Fruit fly (Drosophila melanogaster): ENCODE measurements around the gene CG14717.

CG14717 gene

DNA sequence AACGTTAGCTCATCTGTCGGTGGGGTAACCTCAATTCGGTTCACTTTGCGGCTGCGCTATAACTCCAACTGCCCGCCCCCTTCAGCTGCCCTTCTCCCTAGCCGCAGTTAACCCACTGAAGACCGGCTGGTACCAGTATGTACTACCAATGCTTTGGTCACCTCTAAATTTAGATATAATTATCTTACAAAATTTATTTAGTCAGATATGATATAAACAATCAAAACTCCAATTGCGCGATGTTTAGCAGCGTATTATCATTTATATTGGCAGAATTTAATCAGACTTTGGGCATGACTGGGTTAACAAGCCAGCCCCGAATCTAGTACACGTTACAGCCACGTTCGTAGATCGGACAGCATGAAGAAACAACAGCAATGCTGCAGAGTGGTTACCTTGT lies 34.6 kb upstream of the CG14717 start (continued):
- TF ChIP-seq usp (GFP tag; optimal IDR thresholded peaks at IDR 0.05) (no peak), CG11085 (GFP tag; IDR thresholded peaks at IDR 0.05) (no peak), NfI (GFP tag; optimal IDR thresholded peaks at IDR 0.05) (peak; percentile 46), CG8281 (tag; optimal IDR thresholded peaks at IDR 0.05) (no peak), CG9609 (GFP tag; optimal IDR thresholded peaks at IDR 0.05) (no peak), odd (GFP tag; optimal IDR thresholded peaks at IDR 0.05) (peak; percentile 42), gro (GFP tag; optimal IDR thresholded peaks at IDR 0.05) (no peak), Oaz (GFP tag; IDR thresholded peaks at IDR 0.05) (0 out of 2 replicates have a peak, but pooled peaks have one; percentile 34), CG10366 (GFP tag; IDR thresholded peaks at IDR 0.05) (peak; percentile 29; the same call in 1 of the 2 replicates), C15 (GFP tag; IDR thresholded peaks at IDR 0.05) (no peak), hbn (GFP tag; IDR thresholded peaks at IDR 0.05; ENCODE audit: partially characterized antibody) (no peak), CG4820 (GFP tag; optimal IDR thresholded peaks at IDR 0.05) (peak; percentile 30), CG11695 (GFP tag; IDR thresholded peaks at IDR 0.05) (peak; percentile 57; the same call in 1 of the 3 replicates), CG4854 (GFP tag; optimal IDR thresholded peaks at IDR 0.05) (peak; percentile 8), Six4 (GFP tag; optimal IDR thresholded peaks at IDR 0.05) (no peak), mld (GFP tag; IDR thresholded peaks at IDR 0.05; ENCODE audit: partially characterized antibody) (no peak), emc (GFP tag; optimal IDR thresholded peaks at IDR 0.05) (no peak), pan (optimal IDR thresholded peaks at IDR 0.05) (no peak), pan (GFP tag; optimal IDR thresholded peaks at IDR 0.05 in 1 of 2, IDR thresholded peaks at IDR 0.05 in 1 of 2) (peak in 1 of 2 experiments; percentile 53), gsb (GFP tag; IDR thresholded peaks at IDR 0.05) (no peak), CG11247 (GFP tag; IDR thresholded peaks at IDR 0.05) (no peak), CG15479 (GFP tag; optimal IDR thresholded peaks at IDR 0.05) (no peak), Dfd (GFP tag; optimal IDR thresholded peaks at IDR 0.05) (no peak), CG31224 (GFP tag; IDR thresholded peaks at IDR 0.05) (0 out of 2 replicates have a peak, but pooled peaks have one; percentile 18)

DNA sequence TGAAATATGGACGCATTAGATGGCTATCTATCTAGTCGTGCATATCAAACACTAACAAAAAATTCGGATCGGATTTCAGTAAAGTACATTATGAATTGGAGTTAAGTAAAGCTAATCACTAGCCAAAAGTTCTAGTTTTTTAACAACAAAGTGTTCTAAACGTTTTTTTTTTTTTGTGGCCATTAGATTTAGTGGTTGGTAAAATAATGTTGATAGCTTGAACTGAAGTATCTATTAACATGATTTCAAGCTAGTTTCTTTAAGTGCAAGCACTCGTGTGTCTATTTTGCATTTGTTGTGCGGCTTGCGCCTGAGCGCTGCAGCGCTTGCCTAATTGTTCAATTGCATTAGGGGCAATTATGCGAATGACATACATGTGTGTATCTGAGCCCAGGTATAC lies 33.7 kb upstream of the CG14717 start:
- TF ChIP-seq psq (GFP tag; optimal IDR thresholded peaks at IDR 0.05) (no peak), Sry-δ (GFP tag; optimal IDR thresholded peaks at IDR 0.05) (no peak), sna (GFP tag; IDR thresholded peaks at IDR 0.05; ENCODE audit: partially characterized antibody) (no peak), bsh (GFP tag; optimal IDR thresholded peaks at IDR 0.05) (peak in 1 of 2 experiments; percentile 9), Dad (GFP tag; optimal IDR thresholded peaks at IDR 0.05) (no peak), CG7839 (tag; optimal IDR thresholded peaks at IDR 0.05) (peak; percentile 6), nmo (GFP tag; optimal IDR thresholded peaks at IDR 0.05) (no peak), Sox102F (GFP tag; optimal IDR thresholded peaks at IDR 0.05) (peak; percentile 27), hb (GFP tag; IDR thresholded peaks at IDR 0.05; ENCODE audit: partially characterized antibody) (no peak), ro (GFP tag; IDR thresholded peaks at IDR 0.05) (no peak), esg (GFP tag; conservative IDR thresholded peaks at IDR 0.05) (0 out of 2 replicates have a peak, but pooled peaks have one; percentile 6), CG15011 (GFP tag; optimal IDR thresholded peaks at IDR 0.05) (no peak), CG3995 (GFP tag; optimal IDR thresholded peaks at IDR 0.05) (no peak), Sox100B (GFP tag; optimal IDR thresholded peaks at IDR 0.05) (no peak), prd (optimal IDR thresholded peaks at IDR 0.05) (no peak), prd (GFP tag; IDR thresholded peaks at IDR 0.05) (no peak), CG11696 (GFP tag; IDR thresholded peaks at IDR 0.05) (no peak), fd96Cb (tag; optimal IDR thresholded peaks at IDR 0.05) (no peak), CG32532 (GFP tag; IDR thresholded peaks at IDR 0.05) (no peak), CG15514 (GFP tag; optimal IDR thresholded peaks at IDR 0.05) (no peak), Hr51 (GFP tag; optimal IDR thresholded peaks at IDR 0.05) (peak in 1 of 2 experiments; percentile 31), btn (GFP tag; optimal IDR thresholded peaks at IDR 0.05) (no peak), CG11504 (tag; optimal IDR thresholded peaks at IDR 0.05) (peak; percentile 26), zen (tag; optimal IDR thresholded peaks at IDR 0.05) (no peak), Ets65A (GFP tag) (no peak), dmrt99B (tag; optimal IDR thresholded peaks at IDR 0.05) (peak; percentile 37), Rfx (GFP tag; IDR thresholded peaks at IDR 0.05) (no peak), CG14014 (GFP tag; IDR thresholded peaks at IDR 0.05) (no peak)
